Worm (Caenorhabditis elegans) whole organism, L4/young adult: Measurements from ENCODE around the gene acbp-5.

Source experiments
- W03F9.2 ChIP-seq: fragments of 150-350 bp; optimal IDR thresholded peaks from 2 replicates; lab custom pipeline; 2014; ENCODE audit warnings: missing biosample characterization, missing genetic modification characterization
- dao-5 ChIP-seq: sonication (generic microtip); optimal IDR thresholded peaks from 2 replicates; lab custom pipeline; 2016; ENCODE audit warnings: missing genotype, missing genetic modification characterization, moderate library complexity, missing compliant biosample characterization
- him-1 ChIP-seq: sonication (generic microtip); optimal IDR thresholded peaks from 2 replicates; lab custom pipeline; 2016; ENCODE audit warnings: missing genotype, missing genetic modification reagents, missing genetic modification characterization, missing compliant biosample characterization

DNA sequence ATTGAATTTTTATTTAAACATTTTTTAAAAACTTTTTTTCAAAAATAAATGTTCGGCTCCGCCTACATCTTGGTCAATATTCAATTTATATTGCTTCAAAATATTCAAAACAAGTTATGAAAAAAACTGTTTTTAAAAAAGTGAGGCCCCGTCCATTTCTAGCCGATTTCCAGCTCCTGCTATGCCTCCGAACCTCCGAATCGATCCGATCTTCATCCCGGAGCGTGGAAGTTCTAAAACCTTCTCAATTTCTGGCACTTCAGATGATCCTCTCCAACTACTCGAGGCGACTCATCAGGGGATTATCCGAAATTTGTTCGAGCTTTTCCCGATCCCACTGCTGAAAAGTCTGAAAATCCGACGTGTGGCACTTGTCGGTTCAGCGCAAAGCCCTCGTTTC is 27.3 kb downstream of the acbp-5 start:
- no peak for TF ChIP-seq him-1 (tag; lab: Kevin White, UChicago)
- no peak for TF ChIP-seq W03F9.2
- no peak for TF ChIP-seq dao-5
